Worm (Caenorhabditis elegans) whole organism, midembryonic: ENCODE data around the gene F26A1.7.
"Not testable (repeated sequence)": the region's sequence is repeated elsewhere in the genome, so short reads cannot be mapped to it uniquely, and the experiment has no call there.

ENCODE experiments used
- T22C8.4 ChIP-seq: fragments of 200-800 bp; sonication (Bioruptor generic); IDR thresholded peaks from 2 replicates; pipeline ENCODE4 v1.3.6; 2022; ENCODE audit warnings: missing genetic modification characterization, missing compliant biosample characterization
- cog-1 ChIP-seq: sonication (generic microtip); optimal IDR thresholded peaks from 2 replicates; lab custom pipeline; 2016; ENCODE audit warnings: missing genetic modification characterization, missing compliant biosample characterization
- flt-1 ChIP-seq: fragments of 200-800 bp; sonication (Bioruptor generic); IDR thresholded peaks from 2 replicates; pipeline ENCODE4 v1.3.6; 2022; ENCODE audit warnings: missing genetic modification characterization, missing compliant biosample characterization
- klf-2 ChIP-seq: fragments of 200-800 bp; sonication (Bioruptor generic); conservative IDR thresholded peaks from 2 replicates; pipeline ENCODE4 v1.3.6; 2022; ENCODE audit warnings: missing genetic modification reagents, missing genetic modification characterization, missing compliant biosample characterization
- med-1 ChIP-seq: sonication (generic microtip); optimal IDR thresholded peaks from 2 replicates; lab custom pipeline; 2017; ENCODE audit warnings: missing genetic modification characterization, mild to moderate bottlenecking, missing compliant biosample characterization, antibody characterized with exemption, missing genetic modification reagents; ENCODE audit not compliant: insufficient read depth
- ref-1 ChIP-seq: fragments of 200-800 bp; sonication (Bioruptor generic); conservative IDR thresholded peaks from 2 replicates; pipeline ENCODE4 v1.3.6; 2022; ENCODE audit warnings: missing genetic modification reagents, missing genetic modification characterization, missing compliant biosample characterization
- tab-1 ChIP-seq: fragments of 200-800 bp; sonication (Bioruptor generic); IDR thresholded peaks from 2 replicates; pipeline ENCODE4 v1.3.6; 2022; ENCODE audit warnings: missing genetic modification characterization, missing compliant biosample characterization
- ztf-23 ChIP-seq: fragments of 200-800 bp; sonication (Bioruptor generic); IDR thresholded peaks from 2 replicates; pipeline ENCODE4 v1.3.6; 2022; ENCODE audit warnings: missing genetic modification reagents, missing genetic modification characterization, missing compliant biosample characterization
- ztf-29 ChIP-seq: fragments of 200-800 bp; sonication (Bioruptor generic); IDR thresholded peaks from 2 replicates; pipeline ENCODE4 v1.3.6; 2022; ENCODE audit warnings: missing genetic modification reagents, missing genetic modification characterization, missing compliant biosample characterization

The F26A1.7 gene

DNA sequence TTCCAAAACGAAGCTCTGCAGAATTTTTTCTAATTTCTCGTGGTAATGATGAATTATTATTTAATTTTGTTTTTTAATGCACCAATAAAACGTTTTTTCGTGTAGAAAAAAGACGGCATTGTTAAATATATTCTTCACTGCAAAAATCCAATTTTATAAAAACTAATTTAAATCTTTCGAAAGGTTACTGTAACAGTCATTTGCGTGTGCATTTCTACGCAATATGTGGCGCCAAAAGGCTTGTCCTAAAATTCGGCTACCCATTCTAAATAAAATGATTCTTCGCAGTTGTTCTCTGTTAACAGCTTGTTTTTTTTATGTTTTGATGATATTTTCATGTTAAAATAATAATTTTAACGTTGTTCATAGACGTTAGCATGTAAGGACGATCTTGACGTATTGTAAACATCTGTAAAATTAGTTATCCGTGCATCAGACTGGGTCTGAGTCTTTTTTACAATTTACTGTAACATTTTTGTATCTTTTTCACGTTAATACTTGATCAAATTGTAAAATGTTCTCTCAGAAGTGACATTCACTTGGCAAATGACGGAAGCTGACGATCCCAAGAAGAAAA, 27.1 kb downstream of the F26A1.7 start, which contains the start of gene mip-1:
Gene mip-1 (plus strand): TSS at position 527 of the 577 bp plus-strand sequence.
- TF ChIP-seq klf-2 (GFP tag; lab: Robert Waterston, UW) (no peak), flt-1 (no peak), ztf-29 (no peak), cog-1 (no peak), med-1 (GFP tag; lab: Kevin White, UChicago) (no peak), tab-1 (GFP tag; lab: Robert Waterston, UW) (no peak), ztf-23 (GFP tag; lab: Robert Waterston, UW) (no peak), ref-1 (GFP tag; lab: Robert Waterston, UW) (no peak), T22C8.4 (GFP tag; lab: Robert Waterston, UW) (no peak)

DNA sequence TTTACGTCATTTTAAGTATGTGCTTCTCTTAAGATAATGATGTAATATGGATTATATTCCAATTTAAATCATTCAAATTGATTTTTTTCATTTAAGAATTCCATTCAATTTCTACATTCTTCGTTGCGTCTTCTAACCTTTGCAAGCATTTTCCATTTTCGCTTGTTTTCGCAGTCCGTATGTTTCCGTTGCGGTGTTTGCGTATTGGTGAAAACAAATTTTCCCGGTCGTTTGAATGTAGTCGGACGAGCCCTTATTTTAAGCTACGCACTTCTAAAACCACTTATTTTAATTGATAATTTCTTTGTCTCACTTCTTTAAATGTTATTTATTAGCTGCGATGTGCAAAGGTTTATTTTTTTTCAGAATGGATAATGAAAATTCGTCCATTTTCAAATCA, 34.0 kb downstream of the F26A1.7 start, which contains the start of gene mel-28:
Gene mel-28 (plus strand): TSS at position 367 of the 400 bp plus-strand sequence.
- no peak for TF ChIP-seq tab-1 (GFP tag; lab: Robert Waterston, UW)
- TF ChIP-seq ztf-23 (GFP tag; lab: Robert Waterston, UW), result no peak
- no peak for TF ChIP-seq ztf-29
- no peak for TF ChIP-seq klf-2 (GFP tag; lab: Robert Waterston, UW)

DNA sequence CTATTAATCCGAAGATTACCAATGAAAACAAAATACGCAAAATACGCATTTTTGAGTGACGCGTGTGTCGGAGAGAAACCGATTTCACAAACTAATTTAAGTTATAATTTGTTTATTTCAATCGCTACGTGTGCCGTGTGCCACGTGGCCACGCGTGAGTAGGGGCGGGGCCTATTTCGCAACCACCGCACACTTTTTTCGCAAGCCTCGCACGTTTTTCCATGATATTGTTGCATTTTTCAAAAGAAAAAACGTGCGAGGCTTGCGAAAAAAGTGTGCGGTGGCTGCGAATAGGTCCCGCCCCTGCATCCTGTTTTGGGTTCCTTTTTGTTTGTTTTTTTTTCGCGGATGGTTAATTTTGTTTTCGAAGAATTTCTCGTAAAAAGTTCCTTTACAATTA, 34.6 kb downstream of the F26A1.7 start, which contains the start of gene enu-3.2:
Gene enu-3.2 (minus strand): TSS at position 105 of the 400 bp plus-strand sequence.
- TF ChIP-seq ref-1, ztf-23, tab-1 (GFP tag; lab: Robert Waterston, UW): not testable (repeated sequence)

DNA sequence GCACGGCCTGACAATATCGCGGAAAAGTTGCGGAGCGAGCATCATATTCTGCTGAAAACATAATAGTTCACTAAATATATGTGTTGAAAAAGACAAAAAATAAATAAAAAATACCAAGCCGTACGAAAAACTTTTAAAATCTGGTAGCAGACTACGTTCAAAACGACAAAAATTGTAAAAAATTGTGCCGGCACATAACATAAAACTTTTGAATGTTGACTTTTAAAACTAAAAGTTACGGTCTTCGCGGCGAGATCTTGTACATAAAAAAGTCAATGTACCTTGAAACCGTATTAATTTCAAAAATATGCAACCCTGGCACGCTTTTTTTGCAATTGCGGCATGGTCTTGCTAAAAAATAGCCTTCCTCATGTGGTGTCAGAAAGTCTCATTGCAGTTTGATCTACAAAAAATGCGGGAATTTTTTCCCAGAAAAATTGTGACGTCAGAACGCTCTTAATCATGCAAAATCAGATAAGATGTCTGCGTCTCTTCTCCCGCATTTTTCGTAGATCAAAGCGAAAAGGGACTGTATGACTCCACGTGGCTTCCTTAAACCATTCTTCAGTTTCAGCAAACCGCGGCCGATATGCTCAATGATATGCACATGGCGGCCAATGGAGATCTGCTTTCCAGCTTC, 37.7 kb downstream of the F26A1.7 start, which contains the start of the genes gex-5 and C38D4.10:
Gene gex-5 (minus strand): TSS at position 51 of the 640 bp plus-strand sequence.
Gene C38D4.10 (plus strand): TSS at position 590 of the 640 bp plus-strand sequence.
- not testable (repeated sequence) for TF ChIP-seq klf-2 (GFP tag; lab: Robert Waterston, UW); T22C8.4 (GFP tag; lab: Robert Waterston, UW); ztf-29

DNA sequence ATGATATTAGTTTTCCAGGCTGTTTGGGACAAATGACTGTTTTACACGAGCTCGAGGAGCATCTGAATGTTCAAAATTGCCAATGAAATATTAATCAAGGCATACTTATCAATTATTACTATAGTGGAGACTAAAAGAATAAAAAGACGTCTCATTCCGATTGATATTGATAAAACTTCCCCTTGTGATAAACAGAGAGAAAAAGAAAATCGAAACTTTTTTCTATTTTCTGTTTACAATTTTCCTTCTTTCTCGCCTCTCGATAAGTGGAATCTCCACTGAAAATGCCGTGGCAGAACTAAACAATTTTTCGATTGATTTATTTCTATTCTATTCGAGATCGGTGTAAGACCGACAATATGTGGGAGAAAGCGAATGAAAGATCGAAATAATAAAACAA, 39.9 kb downstream of the F26A1.7 start, which contains the start of gene B0393.9:
Gene B0393.9 (minus strand): TSS at position 303 of the 400 bp plus-strand sequence.
- TF ChIP-seq ref-1 (GFP tag; lab: Robert Waterston, UW), result no peak
- no peak for TF ChIP-seq tab-1 (GFP tag; lab: Robert Waterston, UW)
- no peak for TF ChIP-seq klf-2 (GFP tag; lab: Robert Waterston, UW)
- TF ChIP-seq T22C8.4 (GFP tag; lab: Robert Waterston, UW), result no peak
- no peak for TF ChIP-seq ztf-29
- no peak for TF ChIP-seq flt-1
- no peak for TF ChIP-seq cog-1
- no peak for TF ChIP-seq ztf-23 (GFP tag; lab: Robert Waterston, UW)
- no peak for TF ChIP-seq med-1 (GFP tag; lab: Kevin White, UChicago)

DNA sequence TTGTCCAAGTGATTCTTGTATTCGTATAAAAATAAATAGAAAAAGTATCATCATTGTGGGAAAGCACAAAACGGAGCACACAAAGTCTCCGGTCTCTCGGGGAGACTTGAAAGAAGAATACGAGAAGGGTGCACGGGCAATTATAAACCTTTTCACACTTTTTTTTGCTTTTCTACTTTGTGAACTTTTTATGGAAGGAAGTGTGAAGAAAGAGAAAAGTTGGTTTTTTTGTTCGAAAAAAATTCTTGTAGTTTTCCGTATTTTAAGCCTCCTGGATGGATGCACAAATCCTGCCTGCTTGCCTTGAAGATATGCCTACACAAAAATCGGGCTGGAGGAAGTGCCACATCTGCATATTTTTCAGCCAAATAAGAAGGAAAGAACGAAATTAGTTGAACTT, 41.7 kb downstream of the F26A1.7 start, which contains the start of gene B0393.7:
Gene B0393.7 (minus strand): TSS at position 101 of the 400 bp plus-strand sequence.
- TF ChIP-seq ref-1 (GFP tag; lab: Robert Waterston, UW), result no peak
- no peak for TF ChIP-seq flt-1
- TF ChIP-seq tab-1 (GFP tag; lab: Robert Waterston, UW), result no peak
- TF ChIP-seq ztf-23 (GFP tag; lab: Robert Waterston, UW), result no peak
- TF ChIP-seq klf-2 (GFP tag; lab: Robert Waterston, UW), result no peak
- TF ChIP-seq ztf-29, result no peak
- no peak for TF ChIP-seq med-1 (GFP tag; lab: Kevin White, UChicago)
- TF ChIP-seq T22C8.4 (GFP tag; lab: Robert Waterston, UW), result no peak
- TF ChIP-seq cog-1, result no peak

DNA sequence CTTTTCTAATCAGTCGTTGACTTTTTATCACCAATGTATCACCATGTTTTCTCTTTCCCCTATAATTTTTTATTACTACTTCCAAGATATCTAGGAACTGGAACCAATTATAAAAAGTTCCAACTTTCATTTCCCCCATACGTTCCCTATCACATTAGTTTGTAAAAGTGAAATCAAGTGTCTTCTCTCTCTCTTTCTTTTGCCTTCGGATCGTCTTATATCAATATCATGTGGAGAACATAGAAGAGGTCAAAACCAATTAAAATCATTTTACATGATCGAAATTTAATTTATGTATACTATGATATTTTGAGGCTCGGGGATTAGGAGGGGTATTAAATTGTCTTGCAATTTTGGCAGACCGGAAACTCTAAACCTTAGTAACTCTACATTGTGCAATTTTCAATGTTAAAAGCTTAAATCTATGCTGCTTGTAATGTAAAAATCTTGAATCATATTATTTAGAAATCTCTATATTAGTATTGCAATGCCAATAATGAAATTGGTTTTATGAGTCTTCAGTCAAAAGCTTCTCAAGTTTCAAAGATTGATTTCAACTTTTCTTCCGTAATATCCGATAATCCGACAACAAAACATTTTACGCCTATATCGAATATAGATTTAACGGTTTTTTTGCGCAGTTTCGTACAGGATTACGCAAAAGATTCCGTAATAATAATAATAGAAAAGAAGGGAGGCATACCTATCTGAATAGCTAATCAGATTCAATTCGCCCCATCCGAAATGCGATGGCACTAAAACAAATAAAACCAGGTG, 51.7 kb downstream of the F26A1.7 start:
- TF ChIP-seq ztf-29, result no peak
- no peak for TF ChIP-seq ztf-23 (GFP tag; lab: Robert Waterston, UW)
- TF ChIP-seq tab-1 (GFP tag; lab: Robert Waterston, UW), result no peak

DNA sequence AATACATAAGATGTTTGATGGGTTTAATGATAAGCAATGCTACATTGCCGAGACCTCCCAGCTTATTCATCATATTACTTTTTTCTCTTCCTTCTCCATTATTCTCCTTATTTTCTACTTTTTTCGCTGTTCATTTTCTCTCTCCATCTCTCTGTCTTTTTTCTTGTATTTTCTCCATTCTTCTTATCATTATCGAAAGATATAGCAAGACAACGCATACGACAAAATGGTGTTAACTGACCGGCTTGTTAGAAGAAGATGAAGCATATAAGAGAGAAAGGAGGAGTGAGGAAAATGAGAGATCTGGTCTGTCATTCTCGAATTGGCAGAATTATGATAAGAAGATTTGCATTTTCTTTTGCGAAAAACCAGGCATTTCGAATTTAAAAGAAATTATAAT, 52.9 kb downstream of the F26A1.7 start:
- TF ChIP-seq tab-1 (GFP tag; lab: Robert Waterston, UW) (no peak), ztf-29 (no peak), T22C8.4 (GFP tag; lab: Robert Waterston, UW) (no peak), flt-1 (no peak), med-1 (GFP tag; lab: Kevin White, UChicago) (no peak)
